Fruit fly (Drosophila melanogaster): ENCODE data around the gene Gr98c.
A peak's percentile ranks its signal among the peaks of the same experiment; 100 is the strongest.

The Gr98c gene

dm6 chr3R:27552710-27553109, 8.5 kb downstream of the Gr98c start:
- TF ChIP-seq Ets96B (tag; optimal IDR thresholded peaks at IDR 0.05) (no peak), CG34406 (GFP tag; optimal IDR thresholded peaks at IDR 0.05) (no peak), CG8319 (GFP tag; optimal IDR thresholded peaks at IDR 0.05) (no peak), CG16779 (tag; optimal IDR thresholded peaks at IDR 0.05) (no peak), CG1621 (tag; optimal IDR thresholded peaks at IDR 0.05) (no peak), dsx (GFP tag; optimal IDR thresholded peaks at IDR 0.05; ENCODE audit: poor library complexity, severe bottlenecking) (no peak), pdm3 (GFP tag; optimal IDR thresholded peaks at IDR 0.05) (no peak), fd59A (GFP tag; optimal IDR thresholded peaks at IDR 0.05) (no peak), lz (GFP tag; optimal IDR thresholded peaks at IDR 0.05) (no peak), fd85E (GFP tag; optimal IDR thresholded peaks at IDR 0.05) (no peak), Lpt (GFP tag; optimal IDR thresholded peaks at IDR 0.05) (no peak), CG10669 (GFP tag; optimal IDR thresholded peaks at IDR 0.05) (no peak), Eip78C (GFP tag) (no peak)

- TF ChIP-seq CG8632 (GFP tag; optimal IDR thresholded peaks at IDR 0.05) (no peak), CG10669 (GFP tag; optimal IDR thresholded peaks at IDR 0.05) (no peak), esn (GFP tag; optimal IDR thresholded peaks at IDR 0.05) (no peak), CG6808 (GFP tag; optimal IDR thresholded peaks at IDR 0.05) (no peak), fkh (GFP tag; optimal IDR thresholded peaks at IDR 0.05) (no peak), Met (GFP tag; optimal IDR thresholded peaks at IDR 0.05) (no peak), CG6854 (GFP tag; optimal IDR thresholded peaks at IDR 0.05) (no peak), CG31627 (GFP tag; optimal IDR thresholded peaks at IDR 0.05) (no peak), CG34406 (GFP tag; optimal IDR thresholded peaks at IDR 0.05) (no peak), fd85E (GFP tag; optimal IDR thresholded peaks at IDR 0.05) (no peak), net (GFP tag; optimal IDR thresholded peaks at IDR 0.05) (no peak), eg (GFP tag; IDR thresholded peaks at IDR 0.05) (no peak), CG4318 (GFP tag; optimal IDR thresholded peaks at IDR 0.05) (no peak), CG6276 (GFP tag; optimal IDR thresholded peaks at IDR 0.05) (no peak), acj6 (GFP tag; optimal IDR thresholded peaks at IDR 0.05) (no peak), dac (GFP tag; optimal IDR thresholded peaks at IDR 0.05) (no peak), CG10631 (GFP tag; optimal IDR thresholded peaks at IDR 0.05) (no peak), topi (GFP tag; optimal IDR thresholded peaks at IDR 0.05) (no peak), CG11762 (GFP tag; optimal IDR thresholded peaks at IDR 0.05; ENCODE audit: insufficient read depth) (no peak), pdm3 (GFP tag; optimal IDR thresholded peaks at IDR 0.05) (no peak)
Observed at dm6 chr3R:27553379-27553778, 9.1 kb downstream of the Gr98c start.

dm6 chr3R:27553921-27554320, 9.7 kb downstream of the Gr98c start:
- TF ChIP-seq CG32006 (GFP tag; optimal IDR thresholded peaks at IDR 0.05) (peak; percentile 88), cyc (GFP tag; optimal IDR thresholded peaks at IDR 0.05) (peak; percentile 87), CG6276 (GFP tag; optimal IDR thresholded peaks at IDR 0.05) (no peak), dac (GFP tag; optimal IDR thresholded peaks at IDR 0.05) (peak; percentile 54), CG16779 (tag; optimal IDR thresholded peaks at IDR 0.05) (peak; percentile 28), CG6163 (GFP tag; IDR thresholded peaks at IDR 0.05) (peak; percentile 94), CG9139 (GFP tag; optimal IDR thresholded peaks at IDR 0.05) (no peak), Sox15 (GFP tag; optimal IDR thresholded peaks at IDR 0.05) (peak; percentile 84), CG7368 (GFP tag; optimal IDR thresholded peaks at IDR 0.05) (peak; percentile 84), svp (GFP tag) (peak; percentile 94), Hr4 (GFP tag; optimal IDR thresholded peaks at IDR 0.05) (peak; percentile 89), lz (GFP tag; optimal IDR thresholded peaks at IDR 0.05) (peak; percentile 86), Ets96B (tag; optimal IDR thresholded peaks at IDR 0.05) (peak; percentile 75), spab (GFP tag; optimal IDR thresholded peaks at IDR 0.05) (peak; percentile 52), Sox14 (GFP tag; optimal IDR thresholded peaks at IDR 0.05) (peak; percentile 84), CG31627 (GFP tag; optimal IDR thresholded peaks at IDR 0.05) (peak; percentile 86), Lpt (GFP tag; optimal IDR thresholded peaks at IDR 0.05) (peak; percentile 75), ss (GFP tag; optimal IDR thresholded peaks at IDR 0.05) (peak; percentile 47 to 59), CG1621 (tag; optimal IDR thresholded peaks at IDR 0.05) (no peak), CG8319 (GFP tag; optimal IDR thresholded peaks at IDR 0.05) (peak; percentile 91), Met (GFP tag; optimal IDR thresholded peaks at IDR 0.05) (peak; percentile 90), Hr39 (GFP tag; optimal IDR thresholded peaks at IDR 0.05) (peak; percentile 84), Sox102F (GFP tag; optimal IDR thresholded peaks at IDR 0.05) (peak; percentile 85), CG10669 (GFP tag; optimal IDR thresholded peaks at IDR 0.05) (peak; percentile 80), net (GFP tag; optimal IDR thresholded peaks at IDR 0.05) (peak; percentile 82), eg (GFP tag; IDR thresholded peaks at IDR 0.05) (peak; percentile 88), CG11902 (GFP tag; optimal IDR thresholded peaks at IDR 0.05) (peak; percentile 87), fkh (GFP tag; optimal IDR thresholded peaks at IDR 0.05) (no peak), fd59A (GFP tag; optimal IDR thresholded peaks at IDR 0.05) (peak; percentile 62), CG3919 (GFP tag; optimal IDR thresholded peaks at IDR 0.05) (peak; percentile 90), CG11762 (GFP tag; optimal IDR thresholded peaks at IDR 0.05; ENCODE audit: insufficient read depth) (peak; percentile 86), Ets21C (GFP tag; optimal IDR thresholded peaks at IDR 0.05) (peak; percentile 78), pdm3 (GFP tag; optimal IDR thresholded peaks at IDR 0.05) (peak; percentile 89), Hr38 (GFP tag; optimal IDR thresholded peaks at IDR 0.05) (no peak)
